Fruit fly (Drosophila melanogaster): ENCODE data around the gene CG5455.

The CG5455 gene

dm6 chr3R:26500355-26500754 lies 39.0 kb downstream of the CG5455 start (continued):
- TF ChIP-seq klu (GFP tag; IDR thresholded peaks at IDR 0.05), result no peak
- TF ChIP-seq bab2 (GFP tag; optimal IDR thresholded peaks at IDR 0.05), result no peak
- TF ChIP-seq Adf1 (GFP tag; IDR thresholded peaks at IDR 0.05), result no peak
- no peak for TF ChIP-seq oc (tag; optimal IDR thresholded peaks at IDR 0.05)
- no peak for TF ChIP-seq pzg (GFP tag; optimal IDR thresholded peaks at IDR 0.05)
- TF ChIP-seq CG17802 (tag; optimal IDR thresholded peaks at IDR 0.05), result no peak

DNA sequence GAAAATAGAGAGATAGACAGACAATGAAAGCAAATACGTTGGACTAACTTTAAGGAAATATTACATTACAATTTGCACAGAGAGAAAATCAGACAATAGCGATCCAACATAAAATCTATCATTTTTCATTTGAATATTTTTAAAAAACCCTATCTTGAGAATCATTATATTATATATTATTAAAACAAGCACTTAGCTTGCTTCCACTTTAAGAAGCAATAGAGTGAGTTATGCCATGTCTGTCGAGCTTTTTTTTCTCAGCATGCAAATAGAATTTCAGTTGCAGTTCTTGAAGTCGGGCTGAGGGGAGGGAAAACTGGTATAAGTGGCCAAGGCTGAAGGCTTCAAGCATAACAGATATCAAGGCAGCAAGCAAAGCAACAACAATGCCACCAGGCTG lies 40.7 kb downstream of the CG5455 start:
- TF ChIP-seq dpn (GFP tag; optimal IDR thresholded peaks at IDR 0.05) (no peak), CG11695 (GFP tag; IDR thresholded peaks at IDR 0.05) (no peak), amos (GFP tag; IDR thresholded peaks at IDR 0.05; ENCODE audit: partially characterized antibody) (no peak), bsh (GFP tag; optimal IDR thresholded peaks at IDR 0.05) (peak in 1 of 2 experiments; percentile 46), ato (GFP tag; IDR thresholded peaks at IDR 0.05; ENCODE audit: partially characterized antibody) (no peak)

DNA sequence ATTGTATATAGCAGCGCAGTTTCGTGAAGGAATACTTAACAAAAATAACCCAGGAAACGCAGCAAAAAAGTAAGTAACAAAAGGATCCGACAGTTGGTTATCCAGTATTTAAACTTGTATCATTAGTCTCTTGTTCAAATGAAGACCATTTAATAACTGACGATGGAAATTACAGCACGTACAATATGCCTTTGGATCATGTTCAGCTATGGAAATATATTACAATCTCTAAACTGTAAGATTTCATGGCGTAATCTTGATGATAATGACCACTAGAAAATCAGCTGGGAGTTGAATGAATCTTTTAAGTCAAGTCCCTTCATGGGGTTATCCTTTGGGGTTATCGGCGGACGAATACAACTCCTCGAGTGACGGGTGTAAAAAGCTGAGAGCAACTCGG lies 41.6 kb downstream of the CG5455 start:
- TF ChIP-seq CG7372 (GFP tag; IDR thresholded peaks at IDR 0.05) (no peak), sens (GFP tag) (no peak), CG17568 (GFP tag; optimal IDR thresholded peaks at IDR 0.05) (no peak), corto (GFP tag; optimal IDR thresholded peaks at IDR 0.05) (no peak), CG2875 (GFP tag; optimal IDR thresholded peaks at IDR 0.05) (no peak), trem (tag; optimal IDR thresholded peaks at IDR 0.05) (no peak), org-1 (GFP tag; optimal IDR thresholded peaks at IDR 0.05) (no peak)

DNA sequence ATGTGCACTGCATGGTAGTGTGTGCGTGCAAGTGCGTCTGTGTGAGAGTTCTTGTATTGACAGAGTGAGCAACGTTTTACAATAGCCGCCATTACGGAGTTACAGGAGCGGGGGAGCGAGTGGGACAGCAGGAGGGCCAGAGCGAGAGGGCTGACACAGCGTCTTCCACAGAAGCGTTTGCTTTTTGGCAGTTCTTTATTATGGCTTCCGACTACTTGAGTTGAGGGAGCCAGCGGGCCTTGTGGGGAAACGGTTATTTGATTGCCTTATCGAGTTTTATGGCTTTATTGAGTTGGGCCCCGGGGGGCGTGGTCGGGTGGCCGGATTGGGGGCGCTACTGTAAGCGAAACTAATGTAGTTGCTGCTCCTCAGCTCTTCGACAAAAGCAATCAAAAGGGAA lies 42.0 kb downstream of the CG5455 start:
- TF ChIP-seq CG17612 (GFP tag; IDR thresholded peaks at IDR 0.05) (no peak), crol (GFP tag; IDR thresholded peaks at IDR 0.05) (peak; percentile 57), CG3163 (GFP tag; optimal IDR thresholded peaks at IDR 0.05) (no peak), abd-A (tag; optimal IDR thresholded peaks at IDR 0.05) (peak; percentile 72), CG8281 (tag; optimal IDR thresholded peaks at IDR 0.05) (peak; percentile 30), cg (GFP tag; optimal IDR thresholded peaks at IDR 0.05) (no peak), MESR4 (GFP tag; optimal IDR thresholded peaks at IDR 0.05) (no peak), GATAe (GFP tag; conservative IDR thresholded peaks at IDR 0.05) (no peak), CG14050 (GFP tag; IDR thresholded peaks at IDR 0.05) (no peak), Med (GFP tag) (peak; percentile 30), lab (GFP tag; optimal IDR thresholded peaks at IDR 0.05) (no peak), Dad (GFP tag; optimal IDR thresholded peaks at IDR 0.05) (no peak), CG13894 (tag; optimal IDR thresholded peaks at IDR 0.05) (peak; percentile 32), tio (GFP tag; optimal IDR thresholded peaks at IDR 0.05) (no peak), Hand (GFP tag; optimal IDR thresholded peaks at IDR 0.05) (no peak), CG14441 (GFP tag; IDR thresholded peaks at IDR 0.05) (0 out of 2 replicates have a peak, but pooled peaks have one; percentile 7)

DNA sequence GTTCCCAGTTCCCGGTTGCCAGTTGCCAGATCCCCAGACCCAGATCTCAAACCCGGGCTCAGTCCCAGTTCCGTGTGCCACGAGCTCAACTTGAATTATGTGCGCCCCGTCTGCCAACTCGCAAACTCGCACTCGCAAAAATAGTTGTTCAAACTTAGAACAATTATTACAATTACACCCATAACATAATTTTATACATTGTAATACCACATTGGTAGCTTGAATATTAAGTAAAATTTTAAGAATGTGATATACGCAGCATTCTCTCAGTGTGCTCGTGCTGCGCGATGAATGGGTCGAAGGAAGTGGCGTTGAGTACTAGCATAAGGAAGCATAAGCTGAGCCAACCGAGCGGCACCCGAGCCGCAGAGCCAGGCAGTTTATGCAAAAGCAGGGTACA lies 46.5 kb downstream of the CG5455 start:
- peak; percentile 46 for TF ChIP-seq lbe (GFP tag; optimal IDR thresholded peaks at IDR 0.05)
- 0 out of 3 replicates have a peak, but pooled peaks have one; percentile 10 for TF ChIP-seq Aef1 (GFP tag; IDR thresholded peaks at IDR 0.05)
- 0 out of 2 replicates have a peak, but pooled peaks have one; percentile 31 for TF ChIP-seq Drgx (GFP tag; IDR thresholded peaks at IDR 0.05)
- no peak for TF ChIP-seq Doc2 (GFP tag; IDR thresholded peaks at IDR 0.05)
- no peak for TF ChIP-seq YL-1 (GFP tag; optimal IDR thresholded peaks at IDR 0.05)
- no peak for TF ChIP-seq CG11247 (GFP tag; IDR thresholded peaks at IDR 0.05)
- TF ChIP-seq Scr (GFP tag; IDR thresholded peaks at IDR 0.05; ENCODE audit: partially characterized antibody), result no peak
- no peak for TF ChIP-seq CG14860 (GFP tag; IDR thresholded peaks at IDR 0.05; ENCODE audit: partially characterized antibody)
- TF ChIP-seq corto (GFP tag; optimal IDR thresholded peaks at IDR 0.05), result peak; percentile 49
